Fruit fly (Drosophila melanogaster) whole organism, prepupa: ENCODE results near the gene Dpy-30L2.

ENCODE experiments used
- Blimp-1 ChIP-seq: fragments of 200-800 bp; sonication (Bioruptor generic); optimal IDR thresholded peaks from 3 replicates; lab custom pipeline; 2017; ENCODE audit warnings: missing biosample characterization, missing genetic modification characterization, mild to moderate bottlenecking, moderate library complexity, missing genetic modification reagents
- CG10631 ChIP-seq: fragments of 200-800 bp; sonication (Bioruptor generic); optimal IDR thresholded peaks from 2 replicates; lab custom pipeline; 2016; ENCODE audit warnings: missing biosample characterization, missing genetic modification characterization
- CG11294 ChIP-seq: fragments of 200-800 bp; sonication (Bioruptor generic); IDR thresholded peaks from 2 replicates; pipeline ENCODE4 v1.3.6; 2022; ENCODE audit warnings: missing biosample characterization, missing genetic modification characterization
- CG11762 ChIP-seq: fragments of 200-800 bp; sonication (Bioruptor generic); optimal IDR thresholded peaks from 3 replicates; lab custom pipeline; 2016; ENCODE audit warnings: missing biosample characterization, missing genetic modification characterization; ENCODE audit not compliant: insufficient read depth
- CG11902 ChIP-seq: fragments of 200-800 bp; sonication (Bioruptor generic); optimal IDR thresholded peaks from 3 replicates; lab custom pipeline; 2016; ENCODE audit warnings: missing biosample characterization, missing genetic modification characterization
- CG15336 ChIP-seq: fragments of 200-800 bp; sonication (Bioruptor generic); IDR thresholded peaks from 2 replicates; pipeline ENCODE4 v1.3.6; 2022; ENCODE audit warnings: missing biosample characterization, missing genetic modification characterization
- CG16779 ChIP-seq: fragments of 200-800 bp; sonication (Bioruptor generic); optimal IDR thresholded peaks from 3 replicates; lab custom pipeline; 2017; ENCODE audit warnings: missing biosample characterization, mild to moderate bottlenecking, missing genetic modification characterization
- CG3032 ChIP-seq: fragments of 200-800 bp; optimal IDR thresholded peaks from 2 replicates; lab custom pipeline; 2019; ENCODE audit warnings: missing biosample characterization, mild to moderate bottlenecking, missing genetic modification characterization, moderate library complexity
- CG31627 ChIP-seq: fragments of 200-800 bp; sonication (Bioruptor generic); optimal IDR thresholded peaks from 3 replicates; lab custom pipeline; 2016; ENCODE audit warnings: missing biosample characterization, missing genetic modification characterization
- CG32006 ChIP-seq: fragments of 200-800 bp; sonication (Bioruptor generic); optimal IDR thresholded peaks from 3 replicates; lab custom pipeline; 2017; ENCODE audit warnings: missing biosample characterization, mild to moderate bottlenecking, missing genetic modification characterization
- CG34406 ChIP-seq: fragments of 200-800 bp; sonication (Bioruptor generic); optimal IDR thresholded peaks from 3 replicates; lab custom pipeline; 2016; ENCODE audit warnings: missing biosample characterization, missing genetic modification characterization
- CG4318 ChIP-seq: fragments of 200-800 bp; sonication (Bioruptor generic); optimal IDR thresholded peaks from 3 replicates; lab custom pipeline; 2017; ENCODE audit warnings: missing biosample characterization, mild to moderate bottlenecking, missing genetic modification characterization
- CG6163 ChIP-seq: fragments of 200-800 bp; sonication (Bioruptor generic); IDR thresholded peaks from 3 replicates; pipeline ENCODE4 v1.3.6; 2022; ENCODE audit warnings: missing biosample characterization, missing genetic modification characterization
- CG6854 ChIP-seq: fragments of 200-800 bp; sonication (Bioruptor generic); optimal IDR thresholded peaks from 2 replicates; lab custom pipeline; 2017; ENCODE audit warnings: missing biosample characterization, mild to moderate bottlenecking, missing genetic modification characterization
- CG8119 ChIP-seq: fragments of 200-800 bp; sonication (Bioruptor generic); IDR thresholded peaks from 3 replicates; pipeline ENCODE4 v1.3.6; 2022; ENCODE audit warnings: missing biosample characterization, missing genetic modification characterization
- CG8319 ChIP-seq: fragments of 200-800 bp; sonication (Bioruptor generic); optimal IDR thresholded peaks from 3 replicates; lab custom pipeline; 2016; ENCODE audit warnings: missing biosample characterization, missing genetic modification characterization
- CG8632 ChIP-seq: fragments of 200-800 bp; sonication (Bioruptor generic); optimal IDR thresholded peaks from 3 replicates; lab custom pipeline; 2016; ENCODE audit warnings: missing biosample characterization, missing genetic modification characterization
- CG9139 ChIP-seq: fragments of 200-800 bp; sonication (Bioruptor generic); optimal IDR thresholded peaks from 3 replicates; lab custom pipeline; 2017; ENCODE audit warnings: missing biosample characterization, mild to moderate bottlenecking, missing genetic modification characterization
- Eip78C ChIP-seq: fragments of 200-800 bp; sonication (Bioruptor generic); peaks from one replicate; lab custom pipeline; 2016; ENCODE audit warnings: missing biosample characterization, missing genetic modification characterization
- Ets96B ChIP-seq: fragments of 200-800 bp; optimal IDR thresholded peaks from 2 replicates; lab custom pipeline; 2019; ENCODE audit warnings: missing biosample characterization, mild to moderate bottlenecking, missing genetic modification characterization, moderate library complexity
- Gug ChIP-seq: fragments of 200-800 bp; sonication (Bioruptor generic); IDR thresholded peaks from 2 replicates; pipeline ENCODE4 v1.3.6; 2022; ENCODE audit warnings: missing biosample characterization, missing genetic modification characterization
- Hr4 ChIP-seq: fragments of 200-800 bp; sonication (Bioruptor generic); optimal IDR thresholded peaks from 3 replicates; lab custom pipeline; 2016; ENCODE audit warnings: missing biosample characterization, missing genetic modification characterization
- Lpt ChIP-seq: fragments of 200-800 bp; sonication (Bioruptor generic); optimal IDR thresholded peaks from 3 replicates; lab custom pipeline; 2016; ENCODE audit warnings: missing biosample characterization, missing genetic modification characterization
- Met ChIP-seq: fragments of 200-800 bp; sonication (Bioruptor generic); optimal IDR thresholded peaks from 3 replicates; lab custom pipeline; 2016; ENCODE audit warnings: missing biosample characterization, missing genetic modification characterization
- OdsH ChIP-seq: fragments of 200-800 bp; sonication (Bioruptor generic); optimal IDR thresholded peaks from 3 replicates; lab custom pipeline; 2016; ENCODE audit warnings: missing biosample characterization, missing genetic modification characterization
- Sox14 ChIP-seq: fragments of 200-800 bp; sonication (Bioruptor generic); optimal IDR thresholded peaks from 3 replicates; lab custom pipeline; 2016; ENCODE audit warnings: missing biosample characterization, missing genetic modification characterization
- Sox15 ChIP-seq: fragments of 200-800 bp; sonication (Bioruptor generic); optimal IDR thresholded peaks from 3 replicates; lab custom pipeline; 2016; ENCODE audit warnings: missing biosample characterization, missing genetic modification characterization
- achi ChIP-seq: fragments of 200-800 bp; sonication (Bioruptor generic); optimal IDR thresholded peaks from 3 replicates; lab custom pipeline; 2016; ENCODE audit warnings: missing biosample characterization, missing genetic modification characterization
- acj6 ChIP-seq: fragments of 200-800 bp; sonication (Bioruptor generic); optimal IDR thresholded peaks from 3 replicates; lab custom pipeline; 2016; ENCODE audit warnings: missing biosample characterization, missing genetic modification characterization
- cyc ChIP-seq: fragments of 200-800 bp; sonication (Bioruptor generic); optimal IDR thresholded peaks from 3 replicates; lab custom pipeline; 2016; ENCODE audit warnings: missing biosample characterization, missing genetic modification characterization
- dac ChIP-seq: fragments of 200-800 bp; sonication (Bioruptor generic); optimal IDR thresholded peaks from 2 replicates; lab custom pipeline; 2017; ENCODE audit warnings: missing biosample characterization, mild to moderate bottlenecking, missing genetic modification characterization
- dsx ChIP-seq: fragments of 200-800 bp; optimal IDR thresholded peaks from 3 replicates; lab custom pipeline; 2019; ENCODE audit warnings: missing biosample characterization, mild to moderate bottlenecking, missing genetic modification characterization, moderate library complexity; ENCODE audit not compliant: poor library complexity, severe bottlenecking
- eg ChIP-seq: fragments of 200-800 bp; sonication (Bioruptor generic); IDR thresholded peaks from 3 replicates; pipeline ENCODE4 v1.3.6; 2022; ENCODE audit warnings: missing biosample characterization, missing genetic modification characterization
- fd59A ChIP-seq: fragments of 200-800 bp; sonication (Bioruptor generic); optimal IDR thresholded peaks from 2 replicates; lab custom pipeline; 2017; ENCODE audit warnings: missing biosample characterization, mild to moderate bottlenecking, missing genetic modification characterization, missing genetic modification reagents
- fd85E ChIP-seq: fragments of 200-800 bp; sonication (Bioruptor generic); optimal IDR thresholded peaks from 3 replicates; lab custom pipeline; 2016; ENCODE audit warnings: missing biosample characterization, missing genetic modification characterization
- net ChIP-seq: fragments of 200-800 bp; sonication (Bioruptor generic); optimal IDR thresholded peaks from 3 replicates; lab custom pipeline; 2016; ENCODE audit warnings: missing biosample characterization, missing genetic modification characterization
- vri ChIP-seq: fragments of 200-800 bp; sonication (Bioruptor generic); optimal IDR thresholded peaks from 3 replicates; lab custom pipeline; 2016; ENCODE audit warnings: missing biosample characterization, mild to moderate bottlenecking, missing genetic modification characterization

Dpy-30L2 gene

dm6 chr3L:4055438-4055962, 8.0 kb upstream of the Dpy-30L2 start:
- TF ChIP-seq CG8319 (GFP tag; lab: Kevin White, UChicago): no peak
- TF ChIP-seq vri (GFP tag; lab: Kevin White, UChicago): peak; percentile 4
- peak; percentile 91 for TF ChIP-seq Blimp-1 (GFP tag; lab: Kevin White, UChicago)
- TF ChIP-seq CG6854 (GFP tag; lab: Kevin White, UChicago): peak; percentile 64
- TF ChIP-seq dsx: peak; percentile 77
- no peak for TF ChIP-seq dac (GFP tag; lab: Kevin White, UChicago)
- 0 out of 3 replicates have a peak, but pooled peaks have one; percentile 35 for TF ChIP-seq CG8119 (GFP tag; lab: Robert Waterston, UW)

dm6 chr3L:4049082-4049481, 1.5 kb upstream of the Dpy-30L2 start:
- TF ChIP-seq CG9139 (no peak), Eip78C (GFP tag; lab: Kevin White, UChicago) (peak; percentile 30), Sox14 (GFP tag; lab: Kevin White, UChicago) (no peak)

dm6 chr3L:4046289-4046688, 1.2 kb downstream of the Dpy-30L2 start, which contains the start of gene CG1136:
Gene CG1136, plus strand, starts transcription at chr3L:4046596.
- TF ChIP-seq Ets96B (no peak), Hr4 (GFP tag; lab: Kevin White, UChicago) (no peak), CG31627 (no peak), CG3032 (tag; lab: Kevin White, UChicago) (no peak), eg (GFP tag; lab: Robert Waterston, UW) (0 out of 3 replicates have a peak, but pooled peaks have one; percentile 11), vri (GFP tag; lab: Kevin White, UChicago) (no peak), fd85E (GFP tag; lab: Kevin White, UChicago) (no peak)
- TF ChIP-seq, all 60 proteins: peak for 1

dm6 chr3L:4044497-4044896, 3.0 kb downstream of the Dpy-30L2 start:
- TF ChIP-seq eg (GFP tag; lab: Robert Waterston, UW) (0 out of 3 replicates have a peak, but pooled peaks have one; percentile 14), Met (GFP tag; lab: Kevin White, UChicago) (no peak)

- TF ChIP-seq CG6163 (GFP tag; lab: Robert Waterston, UW): peak; percentile 83
- TF ChIP-seq CG15336 (GFP tag; lab: Robert Waterston, UW): peak; percentile 51
- peak; percentile 50 for TF ChIP-seq Sox14 (GFP tag; lab: Kevin White, UChicago)
- peak; percentile 48 for TF ChIP-seq Lpt
- peak; percentile 72 for TF ChIP-seq Gug (GFP tag; lab: Robert Waterston, UW)
- TF ChIP-seq CG8119 (GFP tag; lab: Robert Waterston, UW): peak; percentile 50; the same call in 2 of the 3 replicates
- peak; percentile 11 for TF ChIP-seq fd59A (GFP tag; lab: Kevin White, UChicago)
- TF ChIP-seq CG8632 (GFP tag; lab: Kevin White, UChicago): peak; percentile 24
- peak; percentile 21 for TF ChIP-seq Sox15 (GFP tag; lab: Kevin White, UChicago)
- peak; percentile 70 for TF ChIP-seq achi (GFP tag; lab: Kevin White, UChicago)
- peak; percentile 66 for TF ChIP-seq CG32006 (GFP tag; lab: Kevin White, UChicago)
- TF ChIP-seq eg (GFP tag; lab: Robert Waterston, UW): peak; percentile 79
- peak; percentile 77 for TF ChIP-seq CG8319 (GFP tag; lab: Kevin White, UChicago)
- TF ChIP-seq CG31627: peak; percentile 55
- no peak for TF ChIP-seq net (GFP tag; lab: Kevin White, UChicago)
- TF ChIP-seq CG4318 (GFP tag; lab: Kevin White, UChicago): peak; percentile 41
- peak; percentile 53 for TF ChIP-seq cyc
- peak; percentile 80 for TF ChIP-seq CG10631 (GFP tag; lab: Kevin White, UChicago)
- TF ChIP-seq CG11902 (GFP tag; lab: Kevin White, UChicago): peak; percentile 71
- no peak for TF ChIP-seq CG16779 (tag; lab: Kevin White, UChicago)
- peak; percentile 46; the same call in 1 of the 2 replicates for TF ChIP-seq CG11294 (GFP tag; lab: Robert Waterston, UW)
- TF ChIP-seq OdsH (GFP tag; lab: Kevin White, UChicago): no peak
- peak; percentile 69 for TF ChIP-seq acj6 (GFP tag; lab: Kevin White, UChicago)
- no peak for TF ChIP-seq CG34406 (GFP tag; lab: Kevin White, UChicago)
- TF ChIP-seq Eip78C (GFP tag; lab: Kevin White, UChicago): no peak
- peak; percentile 4 for TF ChIP-seq CG11762 (GFP tag; lab: Kevin White, UChicago)
These were observed 7.1 kb downstream of the Dpy-30L2 start, which contains the start of the genes CG11593 and Rcd5 for dm6 chr3L:4040247-4040925. Gene CG11593, minus strand, starts transcription at chr3L:4040482. Gene Rcd5, plus strand, starts transcription at chr3L:4040529.
